Fruit fly (Drosophila melanogaster): ENCODE measurements around the gene CG31301.

DNA sequence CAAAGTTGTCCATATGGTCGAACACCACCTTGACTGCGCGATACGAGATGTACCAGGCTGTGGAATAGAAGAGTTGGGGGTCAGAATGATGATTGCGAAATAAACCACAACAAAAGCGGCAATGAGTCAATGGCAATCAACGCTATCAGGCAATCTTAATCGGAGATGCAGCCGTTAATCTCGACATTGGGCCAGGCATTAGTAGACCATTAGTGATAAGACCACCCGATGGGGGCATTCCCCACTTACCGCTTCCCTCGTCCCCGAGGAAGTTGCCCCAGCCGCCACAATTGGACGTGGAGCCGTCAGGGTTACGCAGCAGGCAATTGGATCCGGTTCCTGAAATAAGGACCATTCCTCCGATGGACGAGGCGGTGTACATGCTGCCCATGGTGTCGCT, 6.9 kb upstream of the CG31301 start:
- TF ChIP-seq CG12071 (GFP tag; optimal IDR thresholded peaks at IDR 0.05) (no peak), caup (GFP tag; optimal IDR thresholded peaks at IDR 0.05; ENCODE audit: severe bottlenecking) (no peak), crp (GFP tag; optimal IDR thresholded peaks at IDR 0.05) (no peak)
